Worm (Caenorhabditis elegans) whole organism, L2 larva: ENCODE results near the gene H41C03.3.

ENCODE experiments used
- C34F6.9 ChIP-seq: fragments of 150-350 bp; optimal IDR thresholded peaks from 2 replicates; lab custom pipeline; 2014; ENCODE audit warnings: missing biosample characterization, missing genetic modification characterization
- ama-1 ChIP-seq: fragments of 150-350 bp; optimal IDR thresholded peaks from 2 replicates; lab custom pipeline; 2018; ENCODE audit warnings: inconsistent platforms
- egl-27 ChIP-seq: sonication (generic microtip); optimal IDR thresholded peaks from 3 replicates; lab custom pipeline; 2017; ENCODE audit warnings: missing biosample characterization, missing genetic modification reagents, missing genetic modification characterization
- fos-1 ChIP-seq: fragments of 150-350 bp; optimal IDR thresholded peaks from 2 replicates; lab custom pipeline; 2014; ENCODE audit warnings: missing biosample characterization, missing genetic modification characterization
- nhr-11 ChIP-seq: fragments of 150-350 bp; optimal IDR thresholded peaks from 2 replicates; lab custom pipeline; 2014; ENCODE audit warnings: missing biosample characterization, missing genetic modification characterization
- nhr-12 ChIP-seq: fragments of 150-350 bp; optimal IDR thresholded peaks from 2 replicates; lab custom pipeline; 2014; ENCODE audit warnings: missing biosample characterization, missing genetic modification characterization
- nhr-237 ChIP-seq: fragments of 150-350 bp; optimal IDR thresholded peaks from 2 replicates; lab custom pipeline; 2014; ENCODE audit warnings: missing biosample characterization, missing genetic modification characterization
- nhr-6 ChIP-seq: fragments of 150-350 bp; optimal IDR thresholded peaks from 2 replicates; lab custom pipeline; 2014; ENCODE audit warnings: missing biosample characterization, missing genetic modification characterization
- skn-1 ChIP-seq: sonication (generic microtip); optimal IDR thresholded peaks from 2 replicates; lab custom pipeline; 2017; ENCODE audit warnings: missing biosample characterization, missing genetic modification characterization
- sma-9 ChIP-seq, 2 experiments: fragments of 150-350 bp in 1 of 2; sonication (generic microtip) in 1 of 2; optimal IDR thresholded peaks; 2 replicates each; lab custom pipeline; 2014 to 2016; ENCODE audit warnings: missing genetic modification characterization in 2 of 2, mild to moderate bottlenecking in 1 of 2, missing biosample characterization in 1 of 2, missing compliant biosample characterization in 1 of 2, missing genetic modification reagents in 1 of 2, moderate library complexity in 1 of 2
- snpc-4 ChIP-seq: fragments of 150-350 bp; optimal IDR thresholded peaks from 2 replicates; lab custom pipeline; 2014; ENCODE audit warnings: missing biosample characterization, missing genetic modification characterization
- unc-39 ChIP-seq: fragments of 150-350 bp; optimal IDR thresholded peaks from 2 replicates; lab custom pipeline; 2014; ENCODE audit warnings: missing biosample characterization, missing genetic modification characterization
- ztf-11 ChIP-seq: sonication (generic microtip); optimal IDR thresholded peaks from 2 replicates; lab custom pipeline; 2017; ENCODE audit warnings: missing biosample characterization, missing genetic modification characterization

DNA sequence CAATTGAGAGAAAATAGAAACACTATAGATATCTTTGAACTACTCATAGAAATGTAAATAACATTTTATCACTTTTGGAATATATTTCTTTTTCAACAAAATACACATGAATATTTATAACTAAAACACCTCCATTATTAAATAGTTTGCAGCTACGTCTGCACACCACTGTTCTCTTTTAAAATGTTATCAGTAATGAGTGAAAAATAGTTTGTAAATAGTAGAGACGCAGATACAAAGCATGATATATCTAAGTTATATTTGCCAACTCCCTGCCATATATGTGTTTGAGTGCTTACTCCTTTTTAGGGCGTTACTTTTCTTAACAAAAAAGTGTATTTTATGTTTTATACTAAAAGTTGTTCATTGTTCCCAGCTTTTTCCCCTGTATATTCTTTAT lies 604 bp downstream of the H41C03.3 start:
- no peak for TF ChIP-seq ama-1 (lab: Kevin White, UChicago)
- TF ChIP-seq snpc-4, result no peak
- no peak for TF ChIP-seq nhr-237 (tag; lab: Kevin White, UChicago)
- no peak for TF ChIP-seq ztf-11 (tag; lab: Kevin White, UChicago)
- TF ChIP-seq nhr-6 (tag; lab: Kevin White, UChicago), result no peak
- no peak for TF ChIP-seq unc-39 (tag; lab: Kevin White, UChicago)
- no peak for TF ChIP-seq skn-1 (tag; lab: Kevin White, UChicago)
- no peak for TF ChIP-seq C34F6.9
- peak; percentile 25 for TF ChIP-seq fos-1
- no peak for TF ChIP-seq sma-9 (GFP tag; optimal IDR thresholded peaks at IDR 0.05; lab: Kevin White, UChicago)
- no peak for TF ChIP-seq sma-9 (tag; optimal IDR thresholded peaks at IDR 0.05; lab: Kevin White, UChicago)
- no peak for TF ChIP-seq nhr-11 (tag; lab: Kevin White, UChicago)
- TF ChIP-seq nhr-12 (tag; lab: Kevin White, UChicago), result no peak
- TF ChIP-seq egl-27, result no peak
